Fruit fly (Drosophila melanogaster) whole organism, embryonic: ENCODE measurements around the gene CG11596.

Experiments used
- Ada2b ChIP-seq: fragments of 200-800 bp; sonication (Bioruptor generic); IDR thresholded peaks from 2 replicates; pipeline ENCODE4 v1.3.6; 2022; ENCODE audit warnings: missing biosample characterization, missing genetic modification characterization
- Adf1 ChIP-seq: fragments of 200-800 bp; sonication (Bioruptor generic); IDR thresholded peaks from 2 replicates; pipeline ENCODE4 v1.3.6; 2022; ENCODE audit warnings: missing biosample characterization, missing genetic modification characterization
- Bgb ChIP-seq: fragments of 200-800 bp; sonication (Bioruptor generic); IDR thresholded peaks from 2 replicates; pipeline ENCODE4 v1.3.6; 2022; ENCODE audit warnings: missing biosample characterization, missing genetic modification characterization; ENCODE audit not compliant: partially characterized antibody
- Blimp-1 ChIP-seq: fragments of 200-800 bp; sonication (Bioruptor generic); optimal IDR thresholded peaks from 3 replicates; lab custom pipeline; 2018; ENCODE audit warnings: missing biosample characterization, missing genetic modification characterization, mild to moderate bottlenecking, moderate library complexity, missing genetic modification reagents
- CG10274 ChIP-seq: fragments of 200-800 bp; sonication (Bioruptor generic); optimal IDR thresholded peaks from 3 replicates; lab custom pipeline; 2017; ENCODE audit warnings: missing biosample characterization, mild to moderate bottlenecking, missing genetic modification characterization
- CG10321 ChIP-seq: fragments of 200-800 bp; sonication (Bioruptor generic); IDR thresholded peaks from 2 replicates; pipeline ENCODE4 v1.3.6; 2022; ENCODE audit warnings: missing biosample characterization, missing genetic modification characterization
- CG10959 ChIP-seq: fragments of 200-800 bp; sonication (Bioruptor generic); IDR thresholded peaks from 2 replicates; pipeline ENCODE4 v1.3.6; 2022; ENCODE audit warnings: missing biosample characterization, missing genetic modification characterization
- CG13123 ChIP-seq: fragments of 200-800 bp; sonication (Bioruptor generic); optimal IDR thresholded peaks from 2 replicates; lab custom pipeline; 2016; ENCODE audit warnings: missing biosample characterization, missing genetic modification characterization
- CG13894 ChIP-seq: fragments of 200-800 bp; sonication (Bioruptor generic); optimal IDR thresholded peaks from 3 replicates; lab custom pipeline; 2018; ENCODE audit warnings: missing biosample characterization, mild to moderate bottlenecking, missing genetic modification characterization, moderate library complexity
- CG14050 ChIP-seq: fragments of 200-800 bp; sonication (Bioruptor generic); IDR thresholded peaks from 3 replicates; pipeline ENCODE4 v1.3.6; 2022; ENCODE audit warnings: missing biosample characterization, missing genetic modification characterization
- CG14667 ChIP-seq: fragments of 200-800 bp; sonication (Bioruptor generic); IDR thresholded peaks from 2 replicates; pipeline ENCODE4 v1.3.6; 2022; ENCODE audit warnings: missing biosample characterization, missing genetic modification characterization
- CG15269 ChIP-seq: fragments of 200-800 bp; sonication (Bioruptor generic); optimal IDR thresholded peaks from 2 replicates; lab custom pipeline; 2018; ENCODE audit warnings: missing biosample characterization, mild to moderate bottlenecking, missing genetic modification characterization, moderate library complexity
- CG1529 ChIP-seq: fragments of 200-800 bp; sonication (Bioruptor generic); optimal IDR thresholded peaks from 3 replicates; lab custom pipeline; 2018; ENCODE audit warnings: missing biosample characterization, missing genetic modification characterization
- CG15514 ChIP-seq: fragments of 200-800 bp; sonication (Bioruptor generic); optimal IDR thresholded peaks from 3 replicates; lab custom pipeline; 2017; ENCODE audit warnings: missing biosample characterization, missing genetic modification characterization, mild to moderate bottlenecking, moderate library complexity, missing genetic modification reagents
- CG16813 ChIP-seq: fragments of 200-800 bp; sonication (Bioruptor generic); IDR thresholded peaks from 3 replicates; pipeline ENCODE4 v1.3.6; 2022; ENCODE audit warnings: missing biosample characterization, missing genetic modification characterization; ENCODE audit not compliant: partially characterized antibody
- CG16863 ChIP-seq: fragments of 200-800 bp; sonication (Bioruptor generic); optimal IDR thresholded peaks from 3 replicates; lab custom pipeline; 2016; ENCODE audit warnings: missing biosample characterization, missing genetic modification characterization
- CG17359 ChIP-seq: fragments of 200-800 bp; sonication (Bioruptor generic); optimal IDR thresholded peaks from 3 replicates; lab custom pipeline; 2018; ENCODE audit warnings: missing biosample characterization, mild to moderate bottlenecking, missing genetic modification characterization, moderate library complexity
- CG17361 ChIP-seq: fragments of 200-800 bp; sonication (Bioruptor generic); IDR thresholded peaks from 3 replicates; pipeline ENCODE4 v1.3.6; 2022; ENCODE audit warnings: missing biosample characterization, missing genetic modification characterization
- CG30431 ChIP-seq: fragments of 200-800 bp; sonication (Bioruptor generic); optimal IDR thresholded peaks from 2 replicates; lab custom pipeline; 2017; ENCODE audit warnings: missing biosample characterization, missing genetic modification characterization
- CG4617 ChIP-seq: fragments of 200-800 bp; sonication (Bioruptor generic); optimal IDR thresholded peaks from 3 replicates; lab custom pipeline; 2016; ENCODE audit warnings: missing biosample characterization, missing genetic modification characterization, borderline replicate concordance
- CG6813 ChIP-seq: fragments of 200-800 bp; sonication (Bioruptor generic); optimal IDR thresholded peaks from 2 replicates; lab custom pipeline; 2017; ENCODE audit warnings: missing biosample characterization, missing genetic modification characterization, mild to moderate bottlenecking, moderate library complexity, missing genetic modification reagents
- CG9215 ChIP-seq: fragments of 200-800 bp; sonication (Bioruptor generic); IDR thresholded peaks from 2 replicates; pipeline ENCODE4 v1.3.6; 2022; ENCODE audit warnings: missing biosample characterization, missing genetic modification characterization
- Dll ChIP-seq: fragments of 200-800 bp; sonication (Bioruptor generic); IDR thresholded peaks from 4 replicates; pipeline ENCODE4 v1.3.6; 2022; ENCODE audit warnings: missing biosample characterization, missing genetic modification characterization; ENCODE audit not compliant: partially characterized antibody
- E2f2 ChIP-seq: fragments of 200-800 bp; sonication (Bioruptor generic); IDR thresholded peaks from 2 replicates; pipeline ENCODE4 v1.3.6; 2022; ENCODE audit warnings: missing biosample characterization, missing genetic modification characterization
- ERR ChIP-seq: fragments of 200-800 bp; sonication (Bioruptor generic); optimal IDR thresholded peaks from 2 replicates; lab custom pipeline; 2016; ENCODE audit warnings: missing biosample characterization, missing genetic modification characterization
- H15 ChIP-seq: fragments of 200-800 bp; sonication (Bioruptor generic); IDR thresholded peaks from 3 replicates; pipeline ENCODE4 v1.3.6; 2022; ENCODE audit warnings: missing biosample characterization, missing genetic modification characterization
- Hand ChIP-seq: fragments of 200-800 bp; sonication (Bioruptor generic); optimal IDR thresholded peaks from 2 replicates; lab custom pipeline; 2017; ENCODE audit warnings: mild to moderate bottlenecking, missing biosample characterization, missing genetic modification reagents, missing genetic modification characterization
- Mes4 ChIP-seq: fragments of 200-800 bp; sonication (Bioruptor generic); optimal IDR thresholded peaks from 2 replicates; lab custom pipeline; 2016; ENCODE audit warnings: missing biosample characterization, missing genetic modification characterization
- Nf-YA ChIP-seq: fragments of 200-800 bp; sonication (Bioruptor generic); IDR thresholded peaks from 2 replicates; pipeline ENCODE4 v1.3.6; 2022; ENCODE audit warnings: missing biosample characterization, missing genetic modification characterization
- NfI ChIP-seq: fragments of 200-800 bp; sonication (Bioruptor generic); optimal IDR thresholded peaks from 3 replicates; lab custom pipeline; 2018; ENCODE audit warnings: missing biosample characterization, mild to moderate bottlenecking, missing genetic modification characterization, moderate library complexity
- Spps ChIP-seq: fragments of 200-800 bp; sonication (Bioruptor generic); optimal IDR thresholded peaks from 2 replicates; lab custom pipeline; 2018; ENCODE audit warnings: missing biosample characterization, mild to moderate bottlenecking, missing genetic modification characterization
- Vsx1 ChIP-seq: fragments of 200-800 bp; sonication (Bioruptor generic); optimal IDR thresholded peaks from 2 replicates; lab custom pipeline; 2017; ENCODE audit warnings: missing biosample characterization, mild to moderate bottlenecking, missing genetic modification characterization, missing genetic modification reagents
- YL-1 ChIP-seq: fragments of 200-800 bp; sonication (Bioruptor generic); optimal IDR thresholded peaks from 3 replicates; lab custom pipeline; 2017; ENCODE audit warnings: missing biosample characterization, mild to moderate bottlenecking, missing genetic modification characterization
- ara ChIP-seq: fragments of 200-800 bp; sonication (Bioruptor generic); IDR thresholded peaks from 2 replicates; pipeline ENCODE4 v1.3.6; 2022; ENCODE audit warnings: missing biosample characterization, missing genetic modification characterization
- cwo ChIP-seq: fragments of 200-800 bp; sonication (Bioruptor generic); optimal IDR thresholded peaks from 3 replicates; lab custom pipeline; 2017; ENCODE audit warnings: missing biosample characterization, missing genetic modification characterization, mild to moderate bottlenecking, moderate library complexity, missing genetic modification reagents
- fd64A ChIP-seq: fragments of 200-800 bp; sonication (Bioruptor generic); optimal IDR thresholded peaks from 3 replicates; lab custom pipeline; 2018; ENCODE audit warnings: missing biosample characterization, mild to moderate bottlenecking, missing genetic modification characterization
- fru ChIP-seq: fragments of >200 bp; optimal IDR thresholded peaks from 2 replicates; lab custom pipeline; 2017
- ftz-f1 ChIP-seq: fragments of 200-800 bp; sonication (Bioruptor generic); optimal IDR thresholded peaks from 2 replicates; lab custom pipeline; 2016; ENCODE audit warnings: missing biosample characterization, missing genetic modification characterization
- gfzf ChIP-seq: fragments of 200-800 bp; sonication (Bioruptor generic); optimal IDR thresholded peaks from 2 replicates; lab custom pipeline; 2016; ENCODE audit warnings: missing biosample characterization, mild to moderate bottlenecking, missing genetic modification characterization, moderate library complexity
- grn ChIP-seq: fragments of 200-800 bp; sonication (Bioruptor generic); optimal IDR thresholded peaks from 3 replicates; lab custom pipeline; 2017; ENCODE audit warnings: missing biosample characterization, missing genetic modification characterization
- gsb ChIP-seq: fragments of 200-800 bp; sonication (Bioruptor generic); IDR thresholded peaks from 2 replicates; pipeline ENCODE4 v1.3.6; 2022; ENCODE audit warnings: missing biosample characterization, missing genetic modification characterization
- h ChIP-seq: fragments of >200 bp; optimal IDR thresholded peaks from 2 replicates; lab custom pipeline; 2017
- lola ChIP-seq, 3 experiments: fragments of >200 bp in 2 of 3; fragments of 200-800 bp in 1 of 3; sonication (Bioruptor generic) in 1 of 3; optimal IDR thresholded peaks; 2 replicates each; lab custom pipeline; 2017 to 2019; ENCODE audit warnings: missing biosample characterization in 3 of 3, missing genetic modification characterization in 3 of 3, mild to moderate bottlenecking in 1 of 3, moderate library complexity in 1 of 3
- pan ChIP-seq, 4 experiments: fragments of >200 bp in 3 of 4; fragments of 200-800 bp in 1 of 4; sonication (Bioruptor generic) in 1 of 4; optimal IDR thresholded peaks in 3 of 4; IDR thresholded peaks in 1 of 4; 2 replicates each; pipeline versions ENCODE4 v1.3.6 to Lab custom; 2017 to 2022; ENCODE audit warnings: missing biosample characterization in 2 of 4, missing genetic modification characterization in 2 of 4, mixed read lengths in 1 of 4
- peb ChIP-seq: fragments of 200-800 bp; sonication (Bioruptor generic); IDR thresholded peaks from 2 replicates; pipeline ENCODE4 v1.3.6; 2022; ENCODE audit warnings: missing biosample characterization, missing genetic modification characterization
- repo ChIP-seq: fragments of 200-800 bp; sonication (Bioruptor generic); optimal IDR thresholded peaks from 2 replicates; lab custom pipeline; 2016; ENCODE audit warnings: missing biosample characterization, missing genetic modification characterization
- sqz ChIP-seq: fragments of 200-800 bp; sonication (Bioruptor generic); optimal IDR thresholded peaks from 3 replicates; lab custom pipeline; 2018; ENCODE audit warnings: missing biosample characterization, mild to moderate bottlenecking, missing genetic modification characterization
- unc-4 ChIP-seq: fragments of 200-800 bp; sonication (Bioruptor generic); IDR thresholded peaks from 2 replicates; pipeline ENCODE4 v1.3.6; 2022; ENCODE audit warnings: missing biosample characterization, missing genetic modification characterization; ENCODE audit not compliant: partially characterized antibody
- unpg ChIP-seq: fragments of 200-800 bp; sonication (Bioruptor generic); optimal IDR thresholded peaks from 3 replicates; lab custom pipeline; 2018; ENCODE audit warnings: missing biosample characterization, mild to moderate bottlenecking, missing genetic modification characterization, moderate library complexity
- yki ChIP-seq: fragments of >200 bp; optimal IDR thresholded peaks from 3 replicates; lab custom pipeline; 2018
- zfh2 ChIP-seq: fragments of 200-800 bp; sonication (Bioruptor generic); optimal IDR thresholded peaks from 2 replicates; lab custom pipeline; 2016; ENCODE audit warnings: missing biosample characterization, missing genetic modification characterization

CG11596 gene

DNA sequence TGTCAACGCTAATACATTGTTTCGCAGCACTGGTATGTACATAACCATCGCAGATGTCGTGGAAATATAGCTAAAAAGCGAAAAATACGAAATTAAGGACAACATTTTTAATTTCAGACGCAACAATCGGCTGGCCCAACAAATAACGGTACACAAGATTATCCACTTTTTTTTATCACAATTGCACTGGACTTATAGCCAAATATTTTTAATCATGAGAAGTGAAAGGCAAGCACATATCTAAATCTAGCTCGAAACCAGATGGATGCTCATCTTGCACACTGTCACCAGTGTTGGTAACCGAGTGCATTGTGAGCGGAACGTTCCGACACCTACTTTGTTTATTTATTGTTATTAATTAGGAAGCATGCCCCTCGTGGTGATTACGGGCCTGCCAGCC lies 12.5 kb downstream of the CG11596 start, which contains the start of the genes CG3857 and CG3587 (continued):
- TF ChIP-seq H15 (GFP tag; lab: Robert Waterston, UW) (peak; percentile 35; the same call in 1 of the 3 replicates), CG9215 (GFP tag; lab: Robert Waterston, UW) (peak; percentile 77), ftz-f1 (no peak), CG13894 (tag; lab: Kevin White, UChicago) (peak; percentile 11), cwo (GFP tag; lab: Kevin White, UChicago) (peak; percentile 53), Mes4 (GFP tag; lab: Kevin White, UChicago) (peak; percentile 62), Ada2b (peak; percentile 54), CG15514 (GFP tag; lab: Kevin White, UChicago) (peak; percentile 82), CG13123 (GFP tag; lab: Kevin White, UChicago) (peak; percentile 54), lola (GFP tag; optimal IDR thresholded peaks at IDR 0.05; lab: Kevin White, UChicago) (peak in 1 of 3 experiments; percentile 67), E2f2 (GFP tag; lab: Robert Waterston, UW) (peak; percentile 50), pan (optimal IDR thresholded peaks at IDR 0.05; lab: Kevin White, UChicago) (no peak), pan (GFP tag; optimal IDR thresholded peaks at IDR 0.05 in 1 of 2, IDR thresholded peaks at IDR 0.05 in 1 of 2) (peak in 1 of 2 experiments; percentile 62), CG1529 (peak; percentile 55), YL-1 (peak; percentile 65), gsb (GFP tag; lab: Robert Waterston, UW) (no peak), CG17359 (tag; lab: Kevin White, UChicago) (peak; percentile 50), CG16863 (GFP tag; lab: Kevin White, UChicago) (peak; percentile 76), Hand (no peak), NfI (GFP tag; lab: Kevin White, UChicago) (peak; percentile 71), Adf1 (no peak), repo (GFP tag; lab: Kevin White, UChicago) (peak; percentile 64), CG16813 (GFP tag; lab: Robert Waterston, UW) (no peak), peb (no peak), Vsx1 (GFP tag; lab: Kevin White, UChicago) (no peak), CG14050 (peak; percentile 53; the same call in 1 of the 3 replicates), h (lab: Kevin White, UChicago) (no peak), fru (lab: Kevin White, UChicago) (no peak), grn (no peak), Bgb (GFP tag; lab: Robert Waterston, UW) (no peak), yki (lab: Kevin White, UChicago) (no peak), CG15269 (peak; percentile 65), Dll (GFP tag; lab: Robert Waterston, UW) (no peak), CG10959 (GFP tag; lab: Robert Waterston, UW) (0 out of 2 replicates have a peak, but pooled peaks have one; percentile 16), fd64A (GFP tag; lab: Kevin White, UChicago) (no peak), ara (no peak), CG4617 (GFP tag; lab: Kevin White, UChicago) (peak; percentile 89), unpg (GFP tag; lab: Kevin White, UChicago) (peak; percentile 57), CG10274 (peak; percentile 1), CG17361 (GFP tag; lab: Robert Waterston, UW) (peak; percentile 79), Nf-YA (no peak), sqz (no peak), CG30431 (peak; percentile 36), CG6813 (GFP tag; lab: Kevin White, UChicago) (no peak), ERR (GFP tag; lab: Kevin White, UChicago) (no peak), zfh2 (GFP tag; lab: Kevin White, UChicago) (peak; percentile 92), CG10321 (GFP tag; lab: Robert Waterston, UW) (no peak), Blimp-1 (GFP tag; lab: Kevin White, UChicago) (peak; percentile 49), gfzf (GFP tag; lab: Kevin White, UChicago) (peak; percentile 21), Spps (tag; lab: Kevin White, UChicago) (no peak), unc-4 (GFP tag; lab: Robert Waterston, UW) (peak; percentile 16; the same call in 1 of the 2 replicates), CG14667 (no peak)
